Fruit fly (Drosophila melanogaster) whole organism, embryonic: ENCODE results near the gene dj-1beta.
A peak's percentile ranks its signal among the peaks of the same experiment; 100 is the strongest.

Experiments
- Ada2b ChIP-seq: fragments of 200-800 bp; sonication (Bioruptor generic); IDR thresholded peaks from 2 replicates; pipeline ENCODE4 v1.3.6; 2022; ENCODE audit warnings: missing biosample characterization, missing genetic modification characterization
- Adf1 ChIP-seq: fragments of 200-800 bp; sonication (Bioruptor generic); IDR thresholded peaks from 2 replicates; pipeline ENCODE4 v1.3.6; 2022; ENCODE audit warnings: missing biosample characterization, missing genetic modification characterization
- CG11093 ChIP-seq: fragments of 200-800 bp; sonication (Bioruptor generic); IDR thresholded peaks from 3 replicates; pipeline ENCODE4 v1.3.6; 2022; ENCODE audit warnings: missing biosample characterization, missing genetic modification characterization
- CG12391 ChIP-seq: fragments of 200-800 bp; sonication (Bioruptor generic); optimal IDR thresholded peaks from 3 replicates; lab custom pipeline; 2018; ENCODE audit warnings: missing biosample characterization, mild to moderate bottlenecking, missing genetic modification characterization, moderate library complexity
- CG12659 ChIP-seq: fragments of 200-800 bp; sonication (Bioruptor generic); optimal IDR thresholded peaks from 3 replicates; lab custom pipeline; 2017; ENCODE audit warnings: mild to moderate bottlenecking, missing biosample characterization, missing genetic modification reagents, missing genetic modification characterization
- CG17359 ChIP-seq: fragments of 200-800 bp; sonication (Bioruptor generic); optimal IDR thresholded peaks from 3 replicates; lab custom pipeline; 2018; ENCODE audit warnings: missing biosample characterization, mild to moderate bottlenecking, missing genetic modification characterization, moderate library complexity
- CG2199 ChIP-seq: fragments of 200-800 bp; sonication (Bioruptor generic); IDR thresholded peaks from 3 replicates; pipeline ENCODE4 v1.3.6; 2022; ENCODE audit warnings: missing biosample characterization, missing genetic modification characterization
- CG3163 ChIP-seq: fragments of 200-800 bp; sonication (Bioruptor generic); optimal IDR thresholded peaks from 3 replicates; lab custom pipeline; 2016; ENCODE audit warnings: missing biosample characterization, missing genetic modification characterization
- CG32532 ChIP-seq: fragments of 200-800 bp; sonication (Bioruptor generic); IDR thresholded peaks from 2 replicates; pipeline ENCODE4 v1.3.6; 2022; ENCODE audit warnings: missing biosample characterization, missing genetic modification characterization
- CG32767 ChIP-seq: fragments of 200-800 bp; sonication (Bioruptor generic); IDR thresholded peaks from 2 replicates; pipeline ENCODE4 v1.3.6; 2022; ENCODE audit warnings: missing biosample characterization, missing genetic modification characterization
- CG4282 ChIP-seq: fragments of 200-800 bp; sonication (Bioruptor generic); optimal IDR thresholded peaks from 2 replicates; lab custom pipeline; 2016; ENCODE audit warnings: missing biosample characterization, missing genetic modification characterization
- CG4617 ChIP-seq: fragments of 200-800 bp; sonication (Bioruptor generic); optimal IDR thresholded peaks from 3 replicates; lab custom pipeline; 2016; ENCODE audit warnings: missing biosample characterization, missing genetic modification characterization, borderline replicate concordance
- CG4707 ChIP-seq: fragments of 200-800 bp; sonication (Bioruptor generic); optimal IDR thresholded peaks from 2 replicates; lab custom pipeline; 2018; ENCODE audit warnings: missing biosample characterization, mild to moderate bottlenecking, missing genetic modification characterization, moderate library complexity
- CG4854 ChIP-seq: fragments of 200-800 bp; sonication (Bioruptor generic); optimal IDR thresholded peaks from 2 replicates; lab custom pipeline; 2016; ENCODE audit warnings: missing biosample characterization, missing genetic modification characterization, inconsistent platforms
- CHES-1-like ChIP-seq: fragments of 200-800 bp; sonication (Bioruptor generic); optimal IDR thresholded peaks from 2 replicates; lab custom pipeline; 2016; ENCODE audit warnings: missing biosample characterization, missing genetic modification characterization
- Chrac-16 ChIP-seq: fragments of 200-800 bp; sonication (Bioruptor generic); optimal IDR thresholded peaks from 3 replicates; lab custom pipeline; 2016; ENCODE audit warnings: missing biosample characterization, missing genetic modification characterization
- Eip74EF ChIP-seq, 2 experiments: fragments of 200-800 bp in 1 of 2; fragments of >200 bp in 1 of 2; sonication (Bioruptor generic) in 1 of 2; optimal IDR thresholded peaks; 2 replicates each; lab custom pipeline; 2017 to 2019; ENCODE audit warnings: missing biosample characterization in 2 of 2, missing genetic modification characterization in 2 of 2, mild to moderate bottlenecking in 1 of 2, moderate library complexity in 1 of 2
- HmgD ChIP-seq: fragments of 200-800 bp; sonication (Bioruptor generic); optimal IDR thresholded peaks from 3 replicates; lab custom pipeline; 2016; ENCODE audit warnings: missing biosample characterization, missing genetic modification characterization
- Hr78 ChIP-seq, 2 experiments: fragments of 200-800 bp in 1 of 2; fragments of >200 bp in 1 of 2; sonication (Bioruptor generic) in 1 of 2; optimal IDR thresholded peaks; 2 replicates each; lab custom pipeline; 2017 to 2019; ENCODE audit warnings: missing biosample characterization in 2 of 2, missing genetic modification characterization in 2 of 2, mild to moderate bottlenecking in 1 of 2, moderate library complexity in 1 of 2
- MESR4 ChIP-seq: fragments of 200-800 bp; sonication (Bioruptor generic); optimal IDR thresholded peaks from 2 replicates; lab custom pipeline; 2018; ENCODE audit warnings: missing biosample characterization, mild to moderate bottlenecking, missing genetic modification characterization, moderate library complexity
- Med ChIP-seq: fragments of 200-800 bp; sonication (Bioruptor generic); peaks from one replicate; lab custom pipeline; 2016; ENCODE audit warnings: missing biosample characterization, missing genetic modification characterization, mild to moderate bottlenecking, inconsistent platforms, moderate library complexity
- Mes4 ChIP-seq: fragments of 200-800 bp; sonication (Bioruptor generic); optimal IDR thresholded peaks from 2 replicates; lab custom pipeline; 2016; ENCODE audit warnings: missing biosample characterization, missing genetic modification characterization
- Scr ChIP-seq: fragments of 200-800 bp; sonication (Bioruptor generic); IDR thresholded peaks from 2 replicates; pipeline ENCODE4 v1.3.6; 2022; ENCODE audit warnings: missing biosample characterization, missing genetic modification characterization; ENCODE audit not compliant: partially characterized antibody
- Sox102F ChIP-seq: fragments of 200-800 bp; sonication (Bioruptor generic); optimal IDR thresholded peaks from 2 replicates; lab custom pipeline; 2018; ENCODE audit warnings: missing biosample characterization, mild to moderate bottlenecking, missing genetic modification characterization, moderate library complexity
- btn ChIP-seq: fragments of 200-800 bp; sonication (Bioruptor generic); optimal IDR thresholded peaks from 2 replicates; lab custom pipeline; 2016; ENCODE audit warnings: missing biosample characterization, missing genetic modification characterization
- cato ChIP-seq: fragments of 200-800 bp; sonication (Bioruptor generic); optimal IDR thresholded peaks from 2 replicates; lab custom pipeline; 2016; ENCODE audit warnings: missing biosample characterization, missing genetic modification characterization, borderline replicate concordance
- dmrt11E ChIP-seq: fragments of 200-800 bp; sonication (Bioruptor generic); optimal IDR thresholded peaks from 3 replicates; lab custom pipeline; 2018; ENCODE audit warnings: missing biosample characterization, mild to moderate bottlenecking, missing genetic modification characterization, moderate library complexity
- exex ChIP-seq: fragments of 200-800 bp; sonication (Bioruptor generic); optimal IDR thresholded peaks from 4 replicates; lab custom pipeline; 2018; ENCODE audit warnings: missing biosample characterization, mild to moderate bottlenecking, missing genetic modification characterization, moderate library complexity
- fru ChIP-seq: fragments of >200 bp; optimal IDR thresholded peaks from 2 replicates; lab custom pipeline; 2017
- ftz-f1 ChIP-seq: fragments of 200-800 bp; sonication (Bioruptor generic); optimal IDR thresholded peaks from 2 replicates; lab custom pipeline; 2016; ENCODE audit warnings: missing biosample characterization, missing genetic modification characterization
- fu2 ChIP-seq: fragments of 200-800 bp; sonication (Bioruptor generic); optimal IDR thresholded peaks from 2 replicates; lab custom pipeline; 2016; ENCODE audit warnings: missing biosample characterization, missing genetic modification characterization
- gcm ChIP-seq: fragments of 200-800 bp; sonication (Bioruptor generic); optimal IDR thresholded peaks from 2 replicates; lab custom pipeline; 2019; ENCODE audit warnings: missing biosample characterization, mild to moderate bottlenecking, missing genetic modification characterization, moderate library complexity
- gro ChIP-seq: fragments of 200-800 bp; sonication (Bioruptor generic); optimal IDR thresholded peaks from 2 replicates; lab custom pipeline; 2016; ENCODE audit warnings: missing biosample characterization, missing genetic modification characterization
- jigr1 ChIP-seq: fragments of 200-800 bp; sonication (Bioruptor generic); IDR thresholded peaks from 3 replicates; pipeline ENCODE4 v1.3.6; 2022; ENCODE audit warnings: missing biosample characterization, missing genetic modification characterization
- jing ChIP-seq: fragments of 200-800 bp; sonication (Bioruptor generic); optimal IDR thresholded peaks from 2 replicates; lab custom pipeline; 2018; ENCODE audit warnings: missing biosample characterization, mild to moderate bottlenecking, missing genetic modification characterization
- lbe ChIP-seq: fragments of 200-800 bp; sonication (Bioruptor generic); optimal IDR thresholded peaks from 2 replicates; lab custom pipeline; 2016; ENCODE audit warnings: missing biosample characterization, mild to moderate bottlenecking, missing genetic modification characterization
- lilli ChIP-seq: fragments of 200-800 bp; sonication (Bioruptor generic); optimal IDR thresholded peaks from 3 replicates; lab custom pipeline; 2016; ENCODE audit warnings: missing biosample characterization, missing genetic modification characterization
- mam ChIP-seq: fragments of 200-800 bp; sonication (Bioruptor generic); optimal IDR thresholded peaks from 3 replicates; lab custom pipeline; 2016; ENCODE audit warnings: missing biosample characterization, missing genetic modification characterization
- mirr ChIP-seq: fragments of 200-800 bp; sonication (Bioruptor generic); optimal IDR thresholded peaks from 3 replicates; lab custom pipeline; 2018; ENCODE audit warnings: missing biosample characterization, mild to moderate bottlenecking, missing genetic modification characterization
- pros ChIP-seq: fragments of 200-800 bp; sonication (Bioruptor generic); optimal IDR thresholded peaks from 3 replicates; lab custom pipeline; 2019; ENCODE audit warnings: missing biosample characterization, mild to moderate bottlenecking, missing genetic modification characterization, moderate library complexity
- repo ChIP-seq: fragments of 200-800 bp; sonication (Bioruptor generic); optimal IDR thresholded peaks from 2 replicates; lab custom pipeline; 2016; ENCODE audit warnings: missing biosample characterization, missing genetic modification characterization
- sd ChIP-seq: fragments of 200-800 bp; sonication (Bioruptor generic); optimal IDR thresholded peaks from 3 replicates; lab custom pipeline; 2018; ENCODE audit warnings: missing biosample characterization, mild to moderate bottlenecking, missing genetic modification characterization, moderate library complexity
- seq ChIP-seq: fragments of 200-800 bp; sonication (Bioruptor generic); IDR thresholded peaks from 2 replicates; pipeline ENCODE4 v1.3.6; 2022; ENCODE audit warnings: missing biosample characterization, missing genetic modification characterization
- sug ChIP-seq: fragments of 200-800 bp; optimal IDR thresholded peaks from 2 replicates; lab custom pipeline; 2019; ENCODE audit warnings: missing biosample characterization, mild to moderate bottlenecking, missing genetic modification characterization, moderate library complexity
- tin ChIP-seq: fragments of 200-800 bp; sonication (Bioruptor generic); optimal IDR thresholded peaks from 3 replicates; lab custom pipeline; 2016; ENCODE audit warnings: missing biosample characterization, missing genetic modification characterization
- tup ChIP-seq: fragments of 200-800 bp; sonication (Bioruptor generic); optimal IDR thresholded peaks from 2 replicates; lab custom pipeline; 2016; ENCODE audit warnings: missing biosample characterization, mild to moderate bottlenecking, missing genetic modification characterization, moderate library complexity
- wek ChIP-seq: fragments of 200-800 bp; sonication (Bioruptor generic); optimal IDR thresholded peaks from 3 replicates; lab custom pipeline; 2018; ENCODE audit warnings: missing biosample characterization, mild to moderate bottlenecking, missing genetic modification characterization, moderate library complexity
- zfh1 ChIP-seq: fragments of 200-800 bp; sonication (Bioruptor generic); IDR thresholded peaks from 3 replicates; pipeline ENCODE4 v1.3.6; 2022; ENCODE audit warnings: missing biosample characterization, missing genetic modification characterization

The dj-1beta gene

dm6 chr3R:30810274-30810813, 3.4 kb downstream of the dj-1beta start (continued):
- TF ChIP-seq CG12659 (GFP tag; lab: Kevin White, UChicago) (no peak), tin (GFP tag; lab: Kevin White, UChicago) (no peak), dmrt11E (tag; lab: Kevin White, UChicago) (no peak), jigr1 (GFP tag; lab: Robert Waterston, UW) (no peak), seq (no peak), CG4617 (GFP tag; lab: Kevin White, UChicago) (no peak), Adf1 (no peak), CHES-1-like (GFP tag; lab: Kevin White, UChicago) (no peak), Hr78 (GFP tag; optimal IDR thresholded peaks at IDR 0.05; lab: Kevin White, UChicago) (peak in 1 of 2 experiments; percentile 27), CG17359 (tag; lab: Kevin White, UChicago) (no peak)

dm6 chr3R:30811300-30812022, 4.5 kb downstream of the dj-1beta start:
- TF ChIP-seq gcm (GFP tag; lab: Kevin White, UChicago) (peak; percentile 68), repo (GFP tag; lab: Kevin White, UChicago) (no peak), CG12391 (no peak), zfh1 (GFP tag; lab: Robert Waterston, UW) (no peak), jing (GFP tag; lab: Kevin White, UChicago) (no peak), fu2 (GFP tag; lab: Kevin White, UChicago) (no peak), CG32532 (GFP tag; lab: Robert Waterston, UW) (no peak), Scr (GFP tag; lab: Robert Waterston, UW) (no peak), Eip74EF (GFP tag; optimal IDR thresholded peaks at IDR 0.05; lab: Kevin White, UChicago) (no peak), Sox102F (GFP tag; lab: Kevin White, UChicago) (no peak), wek (GFP tag; lab: Kevin White, UChicago) (no peak), HmgD (GFP tag; lab: Kevin White, UChicago) (no peak), pros (no peak), mirr (GFP tag; lab: Kevin White, UChicago) (peak; percentile 53), btn (no peak), gro (no peak), lilli (peak; percentile 24), sd (tag; lab: Kevin White, UChicago) (peak; percentile 97), mam (GFP tag; lab: Kevin White, UChicago) (no peak), sug (tag; lab: Kevin White, UChicago) (peak; percentile 82), tup (no peak), exex (tag; lab: Kevin White, UChicago) (peak; percentile 75), fru (lab: Kevin White, UChicago) (no peak), Mes4 (GFP tag; lab: Kevin White, UChicago) (no peak), CG4854 (GFP tag; lab: Kevin White, UChicago) (no peak), cato (GFP tag; lab: Kevin White, UChicago) (no peak), ftz-f1 (GFP tag; lab: Kevin White, UChicago) (peak; percentile 43), CG4707 (GFP tag; lab: Kevin White, UChicago) (no peak), CG11093 (GFP tag; lab: Robert Waterston, UW) (no peak), MESR4 (GFP tag; lab: Kevin White, UChicago) (no peak), lbe (peak; percentile 72), CG32767 (GFP tag; lab: Robert Waterston, UW) (no peak), CG2199 (GFP tag; lab: Robert Waterston, UW) (0 out of 3 replicates have a peak, but pooled peaks have one; percentile 27), Chrac-16 (GFP tag; lab: Kevin White, UChicago) (no peak), CG4282 (GFP tag; lab: Kevin White, UChicago) (no peak), Med (GFP tag; lab: Kevin White, UChicago) (peak; percentile 62), Ada2b (no peak), CG3163 (GFP tag; lab: Kevin White, UChicago) (no peak)
